Worm (Caenorhabditis elegans): Measurements from ENCODE around the gene F55G11.1.

- TF ChIP-seq klf-2 (GFP tag; conservative IDR thresholded peaks at IDR 0.05) (no peak), flt-1 (GFP tag; IDR thresholded peaks at IDR 0.05) (no peak), ztf-23 (GFP tag; IDR thresholded peaks at IDR 0.05) (no peak), ref-1 (GFP tag; conservative IDR thresholded peaks at IDR 0.05) (no peak), cog-1 (tag; optimal IDR thresholded peaks at IDR 0.05) (no peak), tab-1 (GFP tag; IDR thresholded peaks at IDR 0.05) (no peak), med-1 (GFP tag; optimal IDR thresholded peaks at IDR 0.05; ENCODE audit: insufficient read depth) (no peak), ztf-29 (GFP tag; IDR thresholded peaks at IDR 0.05) (no peak), T22C8.4 (GFP tag; IDR thresholded peaks at IDR 0.05) (no peak)
Measured at ce11 chrIV:12901602-12902001, 44.8 kb downstream of the F55G11.1 start.
